Fruit fly (Drosophila melanogaster): ENCODE data around the gene CG11638.

CG11638 gene

dm6 chrX:1033066-1033465 lies 6.6 kb upstream of the CG11638 start (continued):
- TF ChIP-seq CG14050 (GFP tag; IDR thresholded peaks at IDR 0.05) (no peak), CG13424 (tag; optimal IDR thresholded peaks at IDR 0.05) (peak; percentile 8), tin (GFP tag; optimal IDR thresholded peaks at IDR 0.05) (peak; percentile 18), CG1647 (GFP tag; optimal IDR thresholded peaks at IDR 0.05) (no peak), Xrp1 (GFP tag; IDR thresholded peaks at IDR 0.05) (no peak), CG18262 (tag; optimal IDR thresholded peaks at IDR 0.05) (no peak), dmrt11E (tag; optimal IDR thresholded peaks at IDR 0.05) (no peak), Nf-YC (tag; optimal IDR thresholded peaks at IDR 0.05) (no peak), phol (tag; optimal IDR thresholded peaks at IDR 0.05) (peak; percentile 24), jumu (GFP tag; optimal IDR thresholded peaks at IDR 0.05) (peak; percentile 7), pho (GFP tag; optimal IDR thresholded peaks at IDR 0.05) (no peak), CG7357 (GFP tag; IDR thresholded peaks at IDR 0.05) (no peak), ro (GFP tag; IDR thresholded peaks at IDR 0.05) (no peak), D19A (tag; optimal IDR thresholded peaks at IDR 0.05) (no peak), CG4404 (GFP tag; IDR thresholded peaks at IDR 0.05) (no peak), CG12659 (GFP tag; optimal IDR thresholded peaks at IDR 0.05) (peak; percentile 30), CG18599 (GFP tag; optimal IDR thresholded peaks at IDR 0.05) (no peak), Scr (GFP tag; IDR thresholded peaks at IDR 0.05; ENCODE audit: partially characterized antibody) (peak; percentile 96), vfl (GFP tag; optimal IDR thresholded peaks at IDR 0.05) (peak; percentile 3), CG10654 (GFP tag; optimal IDR thresholded peaks at IDR 0.05) (no peak), Taf1 (GFP tag; IDR thresholded peaks at IDR 0.05) (peak; percentile 21; the same call in 1 of the 2 replicates), CG14014 (GFP tag; IDR thresholded peaks at IDR 0.05) (0 out of 2 replicates have a peak, but pooled peaks have one; percentile 12), CG12299 (tag; optimal IDR thresholded peaks at IDR 0.05) (no peak), CG4707 (GFP tag; optimal IDR thresholded peaks at IDR 0.05) (no peak), Dip2 (GFP tag; IDR thresholded peaks at IDR 0.05) (no peak), MTF-1 (GFP tag; optimal IDR thresholded peaks at IDR 0.05; ENCODE audit: borderline replicate concordance) (no peak), crp (GFP tag; optimal IDR thresholded peaks at IDR 0.05) (peak in 1 of 2 experiments; percentile 24), Atf3 (GFP tag; optimal IDR thresholded peaks at IDR 0.05) (no peak), p53 (GFP tag; optimal IDR thresholded peaks at IDR 0.05) (no peak), CG15601 (tag; optimal IDR thresholded peaks at IDR 0.05) (no peak), CG9932 (GFP tag; IDR thresholded peaks at IDR 0.05) (peak; percentile 87), lbe (GFP tag; optimal IDR thresholded peaks at IDR 0.05) (peak; percentile 13), NFAT (GFP tag; IDR thresholded peaks at IDR 0.05) (peak; percentile 63; the same call in 1 of the 2 replicates), CG13296 (GFP tag; optimal IDR thresholded peaks at IDR 0.05) (no peak), bsh (GFP tag; optimal IDR thresholded peaks at IDR 0.05) (no peak), CG7786 (GFP tag; optimal IDR thresholded peaks at IDR 0.05) (no peak), luna (GFP tag; optimal IDR thresholded peaks at IDR 0.05) (no peak), vvl (GFP tag; IDR thresholded peaks at IDR 0.05) (peak; percentile 62), crol (GFP tag; IDR thresholded peaks at IDR 0.05) (no peak), lilli (GFP tag; optimal IDR thresholded peaks at IDR 0.05) (peak; percentile 41), H2.0 (GFP tag; IDR thresholded peaks at IDR 0.05) (no peak), Lhr (GFP tag; optimal IDR thresholded peaks at IDR 0.05) (no peak), rib (GFP tag; IDR thresholded peaks at IDR 0.05) (peak; percentile 51; the same call in 1 of the 2 replicates), CG11504 (tag; optimal IDR thresholded peaks at IDR 0.05) (peak; percentile 16), CG18764 (GFP tag; optimal IDR thresholded peaks at IDR 0.05) (no peak), Kr (GFP tag; optimal IDR thresholded peaks at IDR 0.05) (no peak), hbn (GFP tag; IDR thresholded peaks at IDR 0.05; ENCODE audit: partially characterized antibody) (peak; percentile 99), CG2120 (GFP tag; optimal IDR thresholded peaks at IDR 0.05) (peak; percentile 21), ci (GFP tag; IDR thresholded peaks at IDR 0.05) (0 out of 3 replicates have a peak, but pooled peaks have one; percentile 27), chinmo (GFP tag; IDR thresholded peaks at IDR 0.05; ENCODE audit: partially characterized antibody) (peak; percentile 99), twi (tag; optimal IDR thresholded peaks at IDR 0.05) (no peak)
